Worm (Caenorhabditis elegans): Measurements from ENCODE around the gene F58H7.1.

The F58H7.1 gene

DNA sequence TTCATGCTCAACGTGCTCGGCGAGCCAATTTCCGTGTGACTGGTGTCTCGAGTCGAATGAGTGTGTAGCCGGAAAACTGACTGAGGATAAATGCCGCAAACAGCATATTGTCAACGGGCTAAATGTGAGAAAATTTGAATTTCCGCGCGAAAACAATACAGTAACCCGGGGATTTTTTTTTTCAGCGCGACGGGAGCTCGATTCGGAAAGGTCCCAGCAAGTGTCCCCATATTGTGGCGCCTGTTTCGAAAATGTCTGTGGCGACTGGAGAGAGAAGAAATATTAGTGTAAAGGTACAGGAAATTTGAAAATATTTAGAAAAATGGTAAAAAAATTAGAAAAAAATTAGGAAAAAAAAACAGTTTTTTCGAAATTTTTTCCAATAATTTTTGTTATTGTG lies 35.5 kb upstream of the F58H7.1 start:
- TF ChIP-seq nhr-111 (GFP tag; optimal IDR thresholded peaks at IDR 0.05): no peak
- peak; percentile 95 for TF ChIP-seq aha-1 (tag)

DNA sequence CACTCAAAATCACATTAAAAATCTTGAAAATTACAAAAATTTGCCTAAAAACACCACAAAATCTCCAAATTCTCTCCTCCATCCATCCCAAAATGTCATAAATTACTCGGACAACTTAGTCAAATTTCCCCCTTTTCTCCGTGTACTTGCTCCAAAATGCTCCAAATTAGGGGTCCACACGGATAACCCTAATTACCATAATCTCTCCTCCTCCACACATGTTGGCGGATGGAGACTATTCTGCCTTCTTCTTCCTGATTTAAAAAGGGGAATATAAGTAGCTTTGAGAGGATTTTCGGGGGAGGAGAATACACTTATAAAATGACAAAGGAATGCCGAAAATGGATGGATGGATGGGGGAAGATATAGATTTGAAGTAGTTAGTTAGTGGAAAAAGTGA lies 26.2 kb upstream of the F58H7.1 start:
- TF ChIP-seq ZK337.2 (GFP tag; IDR thresholded peaks at IDR 0.05) (no peak), ceh-20 (GFP tag; IDR thresholded peaks at IDR 0.05) (no peak), mes-2 (tag; optimal IDR thresholded peaks at IDR 0.05; ENCODE audit: poor library complexity, severe bottlenecking) (no peak), mdl-1 (tag; optimal IDR thresholded peaks at IDR 0.05) (no peak), T26A8.4 (GFP tag; IDR thresholded peaks at IDR 0.05) (no peak), hmg-1.1 (GFP tag; IDR thresholded peaks at IDR 0.05) (no peak), daf-8 (GFP tag; IDR thresholded peaks at IDR 0.05) (no peak), ztf-7 (tag; optimal IDR thresholded peaks at IDR 0.05) (no peak), F44E2.7 (GFP tag; IDR thresholded peaks at IDR 0.05) (no peak), aly-2 (tag; optimal IDR thresholded peaks at IDR 0.05) (no peak), nhr-77 (tag; optimal IDR thresholded peaks at IDR 0.05) (no peak)

DNA sequence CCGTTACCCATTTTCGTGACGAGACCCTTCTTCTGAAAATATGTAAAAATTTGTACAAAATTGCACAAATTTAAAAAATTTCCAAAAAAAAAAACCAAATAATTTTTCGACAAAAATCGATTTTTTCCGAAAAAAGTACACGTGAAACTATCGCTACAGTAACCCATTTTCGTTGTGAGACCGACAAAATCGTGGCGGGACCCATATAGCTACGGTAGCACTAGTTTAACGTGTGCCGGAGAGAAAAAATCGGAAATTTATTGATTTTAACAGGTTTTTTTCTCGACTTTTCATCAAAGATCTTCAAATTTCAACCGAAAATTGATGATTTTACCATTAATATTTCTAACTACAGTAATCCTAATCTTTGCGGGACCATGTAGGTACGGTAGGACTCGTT lies 24.6 kb upstream of the F58H7.1 start:
- TF ChIP-seq hlh-30 (tag; optimal IDR thresholded peaks at IDR 0.05; ENCODE audit: insufficient read depth): no peak
- TF ChIP-seq lsy-2 (tag; optimal IDR thresholded peaks at IDR 0.05): no peak
- TF ChIP-seq tra-1 (GFP tag; IDR thresholded peaks at IDR 0.05): no peak

DNA sequence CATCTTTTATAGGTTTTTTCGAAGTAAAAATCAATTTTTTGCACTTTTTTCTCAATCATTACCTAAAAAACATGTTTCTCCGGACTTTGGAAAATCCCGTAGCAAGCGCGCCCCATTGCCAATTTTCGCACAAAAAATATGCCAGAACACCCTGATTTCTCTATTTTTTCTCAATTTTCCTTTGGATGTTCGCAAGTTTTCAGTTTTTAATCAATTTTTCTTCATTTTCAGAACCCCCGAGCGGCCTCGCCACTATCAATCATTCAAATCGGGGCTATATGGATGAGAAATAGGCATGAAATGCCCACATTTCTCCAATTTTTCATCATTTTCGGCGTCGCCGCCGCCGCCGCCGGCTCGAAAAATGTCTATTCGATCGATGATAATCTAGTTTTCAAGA lies 23.6 kb upstream of the F58H7.1 start, which contains the start of gene plx-1:
plx-1 (plus strand) TSS at position 301 of the 400 bp plus-strand sequence.
- TF ChIP-seq mes-2 (tag; optimal IDR thresholded peaks at IDR 0.05; ENCODE audit: poor library complexity, severe bottlenecking): no peak
- no peak for TF ChIP-seq nhr-6 (tag; optimal IDR thresholded peaks at IDR 0.05)
- no peak for TF ChIP-seq ceh-62 (tag; optimal IDR thresholded peaks at IDR 0.05)
- no peak for TF ChIP-seq tag-97 (GFP tag; IDR thresholded peaks at IDR 0.05)

DNA sequence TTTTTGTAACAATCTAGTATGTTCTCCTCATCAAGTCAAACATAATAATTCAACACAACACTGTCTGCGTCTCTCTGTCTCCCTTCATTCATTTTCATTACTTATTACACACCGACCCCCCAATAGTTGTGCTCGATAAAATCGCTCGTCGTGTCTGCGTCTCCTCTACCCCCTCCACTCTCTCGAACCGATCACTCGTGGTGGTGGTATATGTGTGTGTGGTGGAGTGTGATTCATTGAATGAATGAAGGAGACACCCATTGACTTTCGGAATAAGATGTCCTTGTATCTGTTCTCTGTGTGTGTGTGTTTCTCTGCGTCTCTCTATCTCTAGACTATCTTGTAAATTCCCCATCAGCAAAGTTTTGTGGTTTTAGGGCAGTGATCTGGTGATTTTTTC lies 22.2 kb upstream of the F58H7.1 start:
- TF ChIP-seq mep-1 (tag; optimal IDR thresholded peaks at IDR 0.05) (peak; percentile 79), pha-4 (GFP tag; IDR thresholded peaks at IDR 0.05) (no peak), pha-4 (tag; optimal IDR thresholded peaks at IDR 0.05) (peak; percentile 43), duxl-1 (tag; optimal IDR thresholded peaks at IDR 0.05; ENCODE audit: poor library complexity) (peak; percentile 50), lsy-2 (tag; optimal IDR thresholded peaks at IDR 0.05) (peak; percentile 35 to 77), unc-62 (GFP tag; optimal IDR thresholded peaks at IDR 0.05 in 1 of 2) (peak in 1 of 2 experiments; percentile 71), unc-62 (tag; optimal IDR thresholded peaks at IDR 0.05) (no peak), rbr-2 (tag; optimal IDR thresholded peaks at IDR 0.05) (peak; percentile 44), dpl-1 (GFP tag; optimal IDR thresholded peaks at IDR 0.05) (peak; percentile 45), mxl-3 (GFP tag; optimal IDR thresholded peaks at IDR 0.05) (peak; percentile 80), hlh-30 (tag; optimal IDR thresholded peaks at IDR 0.05; ENCODE audit: insufficient read depth) (peak; percentile 92), ctbp-1 (GFP tag; IDR thresholded peaks at IDR 0.05) (no peak), pqm-1 (tag; optimal IDR thresholded peaks at IDR 0.05) (peak; percentile 57), mes-2 (tag; optimal IDR thresholded peaks at IDR 0.05; ENCODE audit: poor library complexity, severe bottlenecking) (peak; percentile 71), hmg-1.1 (GFP tag; IDR thresholded peaks at IDR 0.05) (peak; percentile 62; the same call in 1 of the 2 replicates), nhr-25 (tag; optimal IDR thresholded peaks at IDR 0.05; ENCODE audit: borderline replicate concordance, insufficient read depth) (peak; percentile 66), daf-16 (GFP tag; optimal IDR thresholded peaks at IDR 0.05) (peak in 1 of 2 experiments; percentile 16), daf-16 (tag; optimal IDR thresholded peaks at IDR 0.05) (no peak), nhr-41 (GFP tag; IDR thresholded peaks at IDR 0.05) (no peak), zip-11 (GFP tag; IDR thresholded peaks at IDR 0.05) (no peak), F10B5.3 (tag; optimal IDR thresholded peaks at IDR 0.05) (no peak), nhr-28 (tag; optimal IDR thresholded peaks at IDR 0.05) (peak; percentile 98), hlh-11 (tag; optimal IDR thresholded peaks at IDR 0.05) (peak; percentile 80), saeg-2 (GFP tag; IDR thresholded peaks at IDR 0.05) (no peak), lin-13 (GFP tag; optimal IDR thresholded peaks at IDR 0.05) (peak; percentile 6), nhr-6 (tag; optimal IDR thresholded peaks at IDR 0.05) (peak; percentile 14), T20F7.1 (GFP tag; optimal IDR thresholded peaks at IDR 0.05) (peak; percentile 29), dve-1 (tag; optimal IDR thresholded peaks at IDR 0.05; ENCODE audit: insufficient read depth) (peak; percentile 85), dmd-6 (GFP tag; IDR thresholded peaks at IDR 0.05) (peak; percentile 55; the same call in 1 of the 2 replicates), aha-1 (tag) (peak; percentile 99), nhr-11 (tag; optimal IDR thresholded peaks at IDR 0.05) (peak; percentile 72)
